Fruit fly (Drosophila melanogaster): ENCODE data around the gene CG18789.

- TF ChIP-seq CG31627 (GFP tag; optimal IDR thresholded peaks at IDR 0.05) (no peak), fd59A (GFP tag; optimal IDR thresholded peaks at IDR 0.05) (no peak), Hr39 (GFP tag; optimal IDR thresholded peaks at IDR 0.05) (no peak)
Measured at dm6 chr2L:11963422-11964322, 31.6 kb downstream of the CG18789 start.

Measured in whole organism, prepupa.